Worm (Caenorhabditis elegans): Measurements from ENCODE around the gene teg-1.

- TF ChIP-seq ceh-28 (tag; optimal IDR thresholded peaks at IDR 0.05) = no peak
- no peak for TF ChIP-seq fos-1 (tag; optimal IDR thresholded peaks at IDR 0.05)
- TF ChIP-seq mml-1 (tag; optimal IDR thresholded peaks at IDR 0.05) = no peak
- TF ChIP-seq ceh-16 (tag; optimal IDR thresholded peaks at IDR 0.05) = no peak
Measured at ce11 chrIII:11341466-11341865, 23.4 kb upstream of the teg-1 start.

Data from whole organism, L3 larva.